Fruit fly (Drosophila melanogaster): ENCODE data around the gene twy.

twy gene

DNA sequence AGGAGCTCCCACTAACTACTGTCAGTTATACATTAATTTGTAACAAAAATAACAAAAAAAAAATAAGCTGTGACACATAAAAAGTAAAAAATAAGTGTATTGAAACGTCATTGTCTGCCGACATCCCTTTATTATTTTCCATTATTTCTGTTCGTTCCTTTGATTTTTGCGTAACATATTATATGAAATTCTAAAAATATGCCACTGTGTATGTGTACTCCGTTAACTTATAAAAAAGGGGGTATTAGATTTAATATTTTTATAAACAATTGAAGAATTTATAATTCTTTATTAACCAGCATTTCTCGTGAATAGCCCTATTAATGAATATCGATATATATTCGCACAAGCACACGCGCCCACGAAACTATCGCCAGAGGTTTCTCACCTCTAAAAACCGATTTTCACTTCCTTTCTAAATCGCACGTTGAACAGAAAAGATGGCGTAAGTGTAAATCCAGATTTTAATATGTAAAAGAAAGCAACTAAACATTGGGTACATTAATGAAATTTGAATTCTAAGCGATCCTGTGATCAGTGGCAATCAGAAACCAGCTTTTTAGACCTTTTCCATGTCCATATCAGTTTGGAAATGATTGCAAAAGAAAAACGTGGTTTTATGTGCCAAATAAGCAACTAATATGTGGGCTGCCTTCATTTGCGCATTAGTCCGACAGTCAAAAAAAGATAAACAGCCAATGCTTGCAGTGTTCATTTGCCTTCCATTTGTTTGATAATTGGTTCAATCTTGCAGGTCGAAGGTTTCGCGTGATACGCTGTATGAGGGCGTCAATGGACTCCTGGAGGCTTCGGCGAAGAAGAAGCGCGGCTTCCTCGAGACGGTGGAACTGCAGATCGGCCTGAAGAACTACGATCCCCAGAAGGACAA, 29.6 kb upstream of the twy start, which contains the start of gene RpL10Ab (continued):
- TF ChIP-seq bbx (GFP tag; IDR thresholded peaks at IDR 0.05; ENCODE audit: partially characterized antibody) (peak; percentile 95), Nf-YC (tag; optimal IDR thresholded peaks at IDR 0.05) (peak; percentile 38), Jarid2 (GFP tag; optimal IDR thresholded peaks at IDR 0.05) (peak; percentile 45), CG32772 (GFP tag; IDR thresholded peaks at IDR 0.05) (peak; percentile 56), sd (tag; optimal IDR thresholded peaks at IDR 0.05) (no peak), CG14965 (GFP tag; optimal IDR thresholded peaks at IDR 0.05; ENCODE audit: borderline replicate concordance) (no peak), MTF-1 (GFP tag; optimal IDR thresholded peaks at IDR 0.05; ENCODE audit: borderline replicate concordance) (peak; percentile 95), pros (GFP tag; optimal IDR thresholded peaks at IDR 0.05) (no peak), Sry-β (GFP tag; optimal IDR thresholded peaks at IDR 0.05) (peak; percentile 24), Sox102F (GFP tag; optimal IDR thresholded peaks at IDR 0.05) (no peak), CG1233 (GFP tag; optimal IDR thresholded peaks at IDR 0.05) (peak; percentile 51), Dbx (GFP tag; IDR thresholded peaks at IDR 0.05) (peak; percentile 76), abd-A (tag; optimal IDR thresholded peaks at IDR 0.05) (no peak), CG4404 (GFP tag; IDR thresholded peaks at IDR 0.05) (peak; percentile 80), CG31365 (tag; optimal IDR thresholded peaks at IDR 0.05) (peak; percentile 45), CG13624 (GFP tag; optimal IDR thresholded peaks at IDR 0.05) (peak; percentile 51), Sox100B (GFP tag; optimal IDR thresholded peaks at IDR 0.05) (peak; percentile 59), Atf6 (GFP tag; IDR thresholded peaks at IDR 0.05) (peak; percentile 39), CG15479 (GFP tag; optimal IDR thresholded peaks at IDR 0.05) (no peak), bsh (GFP tag; optimal IDR thresholded peaks at IDR 0.05) (peak; percentile 19 to 24), CG4360 (GFP tag; IDR thresholded peaks at IDR 0.05) (no peak), Ada2b (GFP tag; IDR thresholded peaks at IDR 0.05) (peak; percentile 38; the same call in 1 of the 2 replicates), CG4424 (GFP tag; optimal IDR thresholded peaks at IDR 0.05) (peak; percentile 60), CG3407 (GFP tag; optimal IDR thresholded peaks at IDR 0.05) (peak; percentile 36), CG4820 (GFP tag; optimal IDR thresholded peaks at IDR 0.05) (peak; percentile 45), ci (GFP tag; IDR thresholded peaks at IDR 0.05) (peak; percentile 92), maf-S (GFP tag; optimal IDR thresholded peaks at IDR 0.05) (peak; percentile 46), Rx (GFP tag; IDR thresholded peaks at IDR 0.05) (peak; percentile 59), CG7745 (tag; optimal IDR thresholded peaks at IDR 0.05) (no peak), chn (GFP tag; optimal IDR thresholded peaks at IDR 0.05) (no peak), jigr1 (GFP tag; IDR thresholded peaks at IDR 0.05) (no peak; the same call in 1 of the 3 replicates), dm (GFP tag; optimal IDR thresholded peaks at IDR 0.05) (peak; percentile 90), Fer3 (tag; optimal IDR thresholded peaks at IDR 0.05) (peak; percentile 70), CG18599 (GFP tag; optimal IDR thresholded peaks at IDR 0.05) (peak; percentile 68), pita (GFP tag; optimal IDR thresholded peaks at IDR 0.05) (no peak), oc (tag; optimal IDR thresholded peaks at IDR 0.05) (no peak), HLH4C (GFP tag; IDR thresholded peaks at IDR 0.05; ENCODE audit: partially characterized antibody) (peak; percentile 75), Mad (GFP tag; optimal IDR thresholded peaks at IDR 0.05) (peak; percentile 7), Gug (GFP tag; IDR thresholded peaks at IDR 0.05) (peak; percentile 64; the same call in 2 of the 4 replicates), CrebB (tag; optimal IDR thresholded peaks at IDR 0.05) (peak; percentile 44), Scr (GFP tag; IDR thresholded peaks at IDR 0.05; ENCODE audit: partially characterized antibody) (peak; percentile 84), prd (optimal IDR thresholded peaks at IDR 0.05) (no peak), prd (GFP tag; IDR thresholded peaks at IDR 0.05) (peak; percentile 78; the same call in 2 of the 3 replicates), CG16779 (GFP tag; IDR thresholded peaks at IDR 0.05) (no peak), Mes4 (GFP tag; optimal IDR thresholded peaks at IDR 0.05) (peak; percentile 69), CG8281 (tag; optimal IDR thresholded peaks at IDR 0.05) (no peak), Sin3A (optimal IDR thresholded peaks at IDR 0.05) (no peak), Hr51 (GFP tag; optimal IDR thresholded peaks at IDR 0.05) (peak; percentile 4 to 38)
